Worm (Caenorhabditis elegans) whole organism, L3 larva: Measurements from ENCODE around the gene F07C6.6.

ENCODE experiments used
- nfya-1 ChIP-seq: sonication (generic microtip); optimal IDR thresholded peaks from 2 replicates; lab custom pipeline; 2017; ENCODE audit warnings: missing genetic modification characterization, mild to moderate bottlenecking, missing compliant biosample characterization, antibody characterized with exemption, moderate library complexity; ENCODE audit not compliant: insufficient read depth
- nhr-237 ChIP-seq: fragments of 150-350 bp; optimal IDR thresholded peaks from 2 replicates; lab custom pipeline; 2014; ENCODE audit warnings: missing biosample characterization, missing genetic modification characterization
- nhr-28 ChIP-seq: fragments of 150-350 bp; optimal IDR thresholded peaks from 2 replicates; lab custom pipeline; 2014; ENCODE audit warnings: missing biosample characterization, missing genetic modification characterization
- pqm-1 ChIP-seq: fragments of 150-350 bp; optimal IDR thresholded peaks from 2 replicates; lab custom pipeline; 2017; ENCODE audit warnings: missing biosample characterization, missing genetic modification characterization, inconsistent platforms
- ztf-11 ChIP-seq: fragments of 150-350 bp; optimal IDR thresholded peaks from 2 replicates; lab custom pipeline; 2014; ENCODE audit warnings: missing biosample characterization, missing genetic modification characterization

- no peak for TF ChIP-seq nhr-28 (tag; lab: Kevin White, UChicago)
- no peak for TF ChIP-seq nfya-1
- no peak for TF ChIP-seq nhr-237
- no peak for TF ChIP-seq ztf-11 (tag; lab: Kevin White, UChicago)
- TF ChIP-seq pqm-1 (tag; lab: Kevin White, UChicago): no peak
Measured at ce11 chrIV:12817539-12817938, 24.9 kb downstream of the F07C6.6 start.
